Worm (Caenorhabditis elegans): ENCODE data around the gene C25D7.16.

The C25D7.16 gene

DNA sequence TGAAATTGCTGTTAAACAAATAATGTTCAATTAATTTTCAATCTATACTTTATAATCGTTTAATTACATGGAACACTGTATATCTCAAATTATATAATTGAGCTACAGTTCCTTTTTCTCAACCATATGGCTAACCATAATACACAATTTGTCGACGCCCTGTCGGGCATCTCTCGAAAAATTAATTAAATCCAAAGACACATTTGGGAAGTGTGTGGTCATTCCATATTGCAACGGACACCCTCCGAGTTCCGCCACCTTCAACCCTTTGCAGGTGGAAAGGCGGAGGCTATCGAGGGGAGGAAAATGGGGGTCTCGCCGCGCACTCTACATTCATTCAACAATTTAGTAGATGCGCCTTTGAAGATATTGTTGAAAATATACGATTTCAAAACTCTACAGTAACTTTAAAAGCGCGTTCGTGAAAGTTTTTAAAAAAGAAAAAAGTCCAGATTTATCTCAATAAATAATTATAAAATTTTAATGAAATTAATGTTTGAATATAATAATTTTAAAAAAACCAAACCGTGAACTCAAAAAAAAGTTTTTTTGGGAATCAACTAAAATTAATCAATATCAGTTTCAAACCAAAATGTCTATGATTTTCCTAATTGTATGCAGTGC lies 27.0 kb upstream of the C25D7.16 start, which contains the start of gene F14H8.8 (continued):
- peak; percentile 80 for TF ChIP-seq lsl-1 (GFP tag; optimal IDR thresholded peaks at IDR 0.05)
- no peak for TF ChIP-seq somi-1 (GFP tag; optimal IDR thresholded peaks at IDR 0.05)
- TF ChIP-seq repo-1 (tag; optimal IDR thresholded peaks at IDR 0.05): no peak
- peak; percentile 59; the same call in 1 of the 2 replicates for TF ChIP-seq Y53G8AR.9 (GFP tag; conservative IDR thresholded peaks at IDR 0.05)
- no peak for TF ChIP-seq ztf-26 (tag; optimal IDR thresholded peaks at IDR 0.05)
- peak; percentile 47 for TF ChIP-seq lin-54 (GFP tag; optimal IDR thresholded peaks at IDR 0.05)
- TF ChIP-seq cebp-1 (GFP tag; IDR thresholded peaks at IDR 0.05): no peak
- no peak for TF ChIP-seq cebp-1 (tag; optimal IDR thresholded peaks at IDR 0.05)
- no peak for TF ChIP-seq lin-26 (GFP tag; IDR thresholded peaks at IDR 0.05)
- TF ChIP-seq ceh-100 (GFP tag; IDR thresholded peaks at IDR 0.05): peak; percentile 60
- TF ChIP-seq sptf-2 (GFP tag; optimal IDR thresholded peaks at IDR 0.05): no peak
- TF ChIP-seq lir-1 (GFP tag; conservative IDR thresholded peaks at IDR 0.05): no peak
- peak; percentile 14 for TF ChIP-seq B0261.1 (tag; optimal IDR thresholded peaks at IDR 0.05)
- TF ChIP-seq rpc-1 (optimal IDR thresholded peaks at IDR 0.05): no peak
- peak; percentile 13 for TF ChIP-seq rpc-1 (tag; optimal IDR thresholded peaks at IDR 0.05)
- TF ChIP-seq D2030.7 (GFP tag; IDR thresholded peaks at IDR 0.05): peak; percentile 73
- TF ChIP-seq B0336.3 (GFP tag; IDR thresholded peaks at IDR 0.05): no peak
- no peak for TF ChIP-seq cebp-2 (GFP tag; IDR thresholded peaks at IDR 0.05)
- TF ChIP-seq zim-3 (tag; optimal IDR thresholded peaks at IDR 0.05): no peak
- TF ChIP-seq ztf-6 (GFP tag; IDR thresholded peaks at IDR 0.05): no peak
- no peak for TF ChIP-seq gei-17 (GFP tag; optimal IDR thresholded peaks at IDR 0.05)
- peak; percentile 33 for TF ChIP-seq F23B12.7 (tag; optimal IDR thresholded peaks at IDR 0.05; ENCODE audit: insufficient read depth)
- peak; percentile 65 for TF ChIP-seq F33H1.4 (GFP tag; IDR thresholded peaks at IDR 0.05)
- TF ChIP-seq rec-8 (tag; optimal IDR thresholded peaks at IDR 0.05): no peak
- TF ChIP-seq nhr-27 (tag; optimal IDR thresholded peaks at IDR 0.05): no peak
- peak; percentile 54 for TF ChIP-seq efl-1 (GFP tag; optimal IDR thresholded peaks at IDR 0.05)
- no peak for TF ChIP-seq C17E4.6 (GFP tag; IDR thresholded peaks at IDR 0.05)
- no peak for TF ChIP-seq ceh-79 (tag; optimal IDR thresholded peaks at IDR 0.05)
- TF ChIP-seq ztf-3 (GFP tag; optimal IDR thresholded peaks at IDR 0.05): no peak
- peak; percentile 2 for TF ChIP-seq ZK185.1 (tag; optimal IDR thresholded peaks at IDR 0.05; ENCODE audit: poor library complexity, severe bottlenecking)
- peak; percentile 75 for TF ChIP-seq hsf-1 (GFP tag; IDR thresholded peaks at IDR 0.05)
- TF ChIP-seq fkh-3 (tag; optimal IDR thresholded peaks at IDR 0.05): no peak
- TF ChIP-seq ets-4 (GFP tag; optimal IDR thresholded peaks at IDR 0.05): no peak
- 0 out of 2 replicates have a peak, but pooled peaks have one; percentile 15 for TF ChIP-seq nfyb-1 (GFP tag; IDR thresholded peaks at IDR 0.05)
- TF ChIP-seq nhr-179 (tag; optimal IDR thresholded peaks at IDR 0.05): no peak
- no peak for TF ChIP-seq hmg-20 (GFP tag; IDR thresholded peaks at IDR 0.05)
- peak; percentile 64 for TF ChIP-seq F49E8.2 (tag; optimal IDR thresholded peaks at IDR 0.05; ENCODE audit: insufficient read depth)
- TF ChIP-seq dpff-1 (tag; optimal IDR thresholded peaks at IDR 0.05): no peak
- TF ChIP-seq egl-18 (GFP tag; IDR thresholded peaks at IDR 0.05): no peak
- peak; percentile 72 for TF ChIP-seq mcd-1 (GFP tag; IDR thresholded peaks at IDR 0.05)
- no peak for TF ChIP-seq sea-2 (GFP tag; IDR thresholded peaks at IDR 0.05)
- TF ChIP-seq snpc-1.1 (tag; optimal IDR thresholded peaks at IDR 0.05; ENCODE audit: insufficient read depth): peak; percentile 97
- TF ChIP-seq tlf-1 (GFP tag; optimal IDR thresholded peaks at IDR 0.05): peak; percentile 30
- TF ChIP-seq mes-4 (tag; optimal IDR thresholded peaks at IDR 0.05): no peak
- TF ChIP-seq atf-7 (tag; optimal IDR thresholded peaks at IDR 0.05): no peak
- TF ChIP-seq ceh-58 (GFP tag; IDR thresholded peaks at IDR 0.05): no peak
- peak; percentile 93 for TF ChIP-seq snpc-1.3 (tag; optimal IDR thresholded peaks at IDR 0.05; ENCODE audit: insufficient read depth)

Measured in whole organism, young adult.